Worm (Caenorhabditis elegans): ENCODE data around the gene F29C4.4.
"Not testable (repeated sequence)": the region's sequence is repeated elsewhere in the genome, so short reads cannot be mapped to it uniquely, and the experiment has no call there.

The F29C4.4 gene

DNA sequence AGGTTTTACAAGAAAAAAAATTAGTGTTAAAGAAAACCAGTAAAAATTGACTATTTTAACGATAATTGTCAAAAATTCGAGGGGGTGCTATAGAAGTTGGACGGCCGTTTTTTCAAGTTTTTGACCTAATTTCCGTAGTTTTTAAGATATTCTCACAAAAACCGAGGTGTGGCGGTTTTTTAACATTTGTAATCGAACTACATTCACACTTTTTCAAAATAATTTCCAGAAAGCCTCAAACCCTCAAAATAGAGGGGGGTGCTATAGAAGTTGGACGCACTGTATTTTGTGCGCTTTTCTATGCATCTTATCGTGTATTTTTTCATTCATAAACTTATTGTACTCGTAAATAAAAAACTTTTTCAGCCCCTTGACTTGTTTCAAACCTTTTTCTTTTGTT lies at the start of gene F29C4.4:
Gene F29C4.4 (plus strand): TSS at position 301 of the 400 bp plus-strand sequence.
- TF ChIP-seq bed-3 (GFP tag; optimal IDR thresholded peaks at IDR 0.05); nhr-12 (tag; optimal IDR thresholded peaks at IDR 0.05); unc-120 (tag; optimal IDR thresholded peaks at IDR 0.05; ENCODE audit: poor library complexity, severe bottlenecking): not testable (repeated sequence)

- no peak for TF ChIP-seq nhr-2 (tag; optimal IDR thresholded peaks at IDR 0.05)
- TF ChIP-seq sem-2 (GFP tag; optimal IDR thresholded peaks at IDR 0.05), result no peak
- peak; percentile 95 for TF ChIP-seq zip-8 (tag; optimal IDR thresholded peaks at IDR 0.05)
Observed at ce11 chrIV:71266-71665, 40.2 kb upstream of the F29C4.4 start.

DNA sequence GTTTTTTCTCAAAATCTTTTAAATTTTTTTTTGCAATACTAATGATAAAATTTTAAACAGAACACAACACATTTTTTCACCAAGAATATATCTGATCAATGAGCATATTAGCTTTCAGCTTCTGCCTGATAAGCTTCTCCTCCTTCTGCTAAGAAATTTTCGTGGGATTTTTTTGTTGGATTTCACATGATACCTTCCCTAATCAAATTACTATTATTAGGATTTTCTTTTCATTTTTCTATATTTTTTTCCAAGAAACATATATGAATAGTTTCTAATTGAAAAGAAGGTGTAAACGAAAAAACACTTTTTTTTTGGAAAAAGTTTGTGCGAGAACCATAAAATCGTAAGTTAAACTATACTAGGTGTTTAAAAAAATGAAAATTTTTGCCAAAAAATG lies 38.3 kb upstream of the F29C4.4 start:
- TF ChIP-seq pha-4 (tag; optimal IDR thresholded peaks at IDR 0.05) (no peak), flh-1 (GFP tag; optimal IDR thresholded peaks at IDR 0.05) (no peak), ceh-43 (GFP tag; optimal IDR thresholded peaks at IDR 0.05) (no peak), unc-120 (tag; optimal IDR thresholded peaks at IDR 0.05; ENCODE audit: poor library complexity, severe bottlenecking) (no peak), cnd-1 (tag; optimal IDR thresholded peaks at IDR 0.05) (no peak), ces-1 (GFP tag; optimal IDR thresholded peaks at IDR 0.05) (no peak), unc-62 (GFP tag; optimal IDR thresholded peaks at IDR 0.05) (no peak), lsy-2 (tag; optimal IDR thresholded peaks at IDR 0.05) (no peak), mls-2 (tag; optimal IDR thresholded peaks at IDR 0.05) (no peak), elt-3 (tag; optimal IDR thresholded peaks at IDR 0.05) (no peak), lin-32 (GFP tag; optimal IDR thresholded peaks at IDR 0.05) (no peak), ceh-83 (GFP tag; optimal IDR thresholded peaks at IDR 0.05) (no peak), tbx-8 (GFP tag; optimal IDR thresholded peaks at IDR 0.05) (no peak), bed-3 (GFP tag; optimal IDR thresholded peaks at IDR 0.05) (no peak), nhr-28 (tag; optimal IDR thresholded peaks at IDR 0.05) (no peak), drap-1 (GFP tag; optimal IDR thresholded peaks at IDR 0.05) (no peak), zip-8 (tag; optimal IDR thresholded peaks at IDR 0.05) (no peak), elt-1 (tag; optimal IDR thresholded peaks at IDR 0.05; ENCODE audit: borderline replicate concordance, insufficient read depth) (no peak), nhr-76 (tag; optimal IDR thresholded peaks at IDR 0.05) (no peak)

- no peak for TF ChIP-seq lsy-2 (tag; optimal IDR thresholded peaks at IDR 0.05)
- no peak for TF ChIP-seq ceh-83 (GFP tag; optimal IDR thresholded peaks at IDR 0.05)
- TF ChIP-seq ceh-39 (tag; optimal IDR thresholded peaks at IDR 0.05), result no peak
- no peak for TF ChIP-seq elt-1 (tag; optimal IDR thresholded peaks at IDR 0.05; ENCODE audit: borderline replicate concordance, insufficient read depth)
- TF ChIP-seq nhr-2 (tag; optimal IDR thresholded peaks at IDR 0.05), result no peak
- TF ChIP-seq unc-120 (tag; optimal IDR thresholded peaks at IDR 0.05; ENCODE audit: poor library complexity, severe bottlenecking), result no peak
- TF ChIP-seq ces-1 (GFP tag; optimal IDR thresholded peaks at IDR 0.05), result no peak
- no peak for TF ChIP-seq bed-3 (GFP tag; optimal IDR thresholded peaks at IDR 0.05)
Observed at ce11 chrIV:76070-76469, 35.4 kb upstream of the F29C4.4 start, which contains the start of gene T05C7.8. TSS of gene T05C7.8 (plus strand) at chrIV:76370.

- no peak for TF ChIP-seq lin-13 (tag; optimal IDR thresholded peaks at IDR 0.05)
- no peak for TF ChIP-seq sem-2 (GFP tag; optimal IDR thresholded peaks at IDR 0.05)
- TF ChIP-seq blmp-1 (tag; optimal IDR thresholded peaks at IDR 0.05), result no peak
- TF ChIP-seq ceh-43 (GFP tag; optimal IDR thresholded peaks at IDR 0.05), result no peak
- peak; percentile 1 for TF ChIP-seq ces-1 (GFP tag; optimal IDR thresholded peaks at IDR 0.05)
Observed at ce11 chrIV:77421-77820, 34.1 kb upstream of the F29C4.4 start.

ce11 chrIV:78206-78605 lies 33.3 kb upstream of the F29C4.4 start:
- no peak for TF ChIP-seq ztf-11 (tag; optimal IDR thresholded peaks at IDR 0.05)
- TF ChIP-seq tbx-8 (GFP tag; optimal IDR thresholded peaks at IDR 0.05), result no peak
- no peak for TF ChIP-seq snpc-4 (tag; optimal IDR thresholded peaks at IDR 0.05)
- TF ChIP-seq zip-8 (tag; optimal IDR thresholded peaks at IDR 0.05), result no peak
- TF ChIP-seq nhr-76 (tag; optimal IDR thresholded peaks at IDR 0.05), result no peak
- no peak for TF ChIP-seq ham-2 (GFP tag; optimal IDR thresholded peaks at IDR 0.05)
- no peak for TF ChIP-seq elt-1 (tag; optimal IDR thresholded peaks at IDR 0.05; ENCODE audit: borderline replicate concordance, insufficient read depth)
- no peak for TF ChIP-seq elt-3 (tag; optimal IDR thresholded peaks at IDR 0.05)
- no peak for TF ChIP-seq mls-2 (tag; optimal IDR thresholded peaks at IDR 0.05)
- TF ChIP-seq mab-5 (tag; optimal IDR thresholded peaks at IDR 0.05), result no peak
- TF ChIP-seq unc-120 (tag; optimal IDR thresholded peaks at IDR 0.05; ENCODE audit: poor library complexity, severe bottlenecking), result no peak
- TF ChIP-seq nhr-2 (tag; optimal IDR thresholded peaks at IDR 0.05), result no peak
- TF ChIP-seq nhr-12 (tag; optimal IDR thresholded peaks at IDR 0.05), result no peak
- TF ChIP-seq M03D4.4 (tag; optimal IDR thresholded peaks at IDR 0.05), result no peak
- no peak for TF ChIP-seq nhr-28 (tag; optimal IDR thresholded peaks at IDR 0.05)
- TF ChIP-seq lin-13 (tag; optimal IDR thresholded peaks at IDR 0.05), result no peak
- no peak for TF ChIP-seq pha-4 (tag; optimal IDR thresholded peaks at IDR 0.05)
- no peak for TF ChIP-seq lsy-2 (tag; optimal IDR thresholded peaks at IDR 0.05)

Measured in whole organism, mixed stage, embryonic.